Fruit fly (Drosophila melanogaster) whole organism, prepupa: ENCODE results near the gene CG14989.

Source experiments
- CG34406 ChIP-seq: fragments of 200-800 bp; sonication (Bioruptor generic); optimal IDR thresholded peaks from 3 replicates; lab custom pipeline; 2016; ENCODE audit warnings: missing biosample characterization, missing genetic modification characterization
- Hr39 ChIP-seq: fragments of 200-800 bp; sonication (Bioruptor generic); optimal IDR thresholded peaks from 2 replicates; lab custom pipeline; 2016; ENCODE audit warnings: missing biosample characterization, missing genetic modification characterization

- TF ChIP-seq Hr39 = no peak
- no peak for TF ChIP-seq CG34406 (GFP tag; lab: Kevin White, UChicago)
These were observed 32.4 kb downstream of the CG14989 start for dm6 chr3L:4119636-4120357.
